Worm (Caenorhabditis elegans) whole organism, L4 larva: ENCODE measurements around the gene seip-1.
A peak's percentile ranks its signal among the peaks of the same experiment; 100 is the strongest.

Experiments
- F37D6.2 ChIP-seq: sonication (generic microtip); optimal IDR thresholded peaks from 2 replicates; lab custom pipeline; 2016; ENCODE audit warnings: mild to moderate bottlenecking, missing genetic modification characterization, missing compliant biosample characterization
- F44E2.7 ChIP-seq: fragments of 200-800 bp; sonication (Bioruptor generic); IDR thresholded peaks from 2 replicates; pipeline ENCODE4 v2.1.2; 2022; ENCODE audit warnings: missing genetic modification characterization, missing compliant biosample characterization
- R02D3.7 ChIP-seq: fragments of 150-350 bp; sonication (generic microtip); optimal IDR thresholded peaks from 3 replicates; lab custom pipeline; 2014; ENCODE audit warnings: missing biosample characterization, missing genetic modification characterization
- T26A8.4 ChIP-seq: fragments of 200-800 bp; sonication (Bioruptor generic); IDR thresholded peaks from 2 replicates; pipeline ENCODE4 v1.3.6; 2022; ENCODE audit warnings: missing genetic modification characterization, missing compliant biosample characterization
- Y75B8A.6 ChIP-seq: fragments of 200-800 bp; sonication (Bioruptor generic); IDR thresholded peaks from 2 replicates; pipeline ENCODE4 v1.3.6; 2022; ENCODE audit warnings: missing genetic modification reagents, missing genetic modification characterization, missing compliant biosample characterization
- ZK337.2 ChIP-seq: fragments of 200-800 bp; sonication (Bioruptor generic); IDR thresholded peaks from 2 replicates; pipeline ENCODE4 v1.3.6; 2022; ENCODE audit warnings: missing genetic modification reagents, missing genetic modification characterization, missing compliant biosample characterization
- ZK546.5 ChIP-seq, 2 experiments: sonication (generic microtip); optimal IDR thresholded peaks; 2 replicates each; lab custom pipeline; 2017; ENCODE audit warnings: missing biosample characterization in 2 of 2, missing genetic modification characterization in 2 of 2
- aha-1 ChIP-seq: fragments of 150-350 bp; peaks from one replicate; lab custom pipeline; 2014; ENCODE audit warnings: missing biosample characterization, missing genetic modification characterization
- ceh-32 ChIP-seq: sonication (generic microtip); optimal IDR thresholded peaks from 2 replicates; lab custom pipeline; 2016; ENCODE audit warnings: mild to moderate bottlenecking, missing genetic modification characterization, missing compliant biosample characterization; ENCODE audit not compliant: poor library complexity
- ceh-62 ChIP-seq: sonication (generic microtip); optimal IDR thresholded peaks from 2 replicates; lab custom pipeline; 2017; ENCODE audit warnings: missing biosample characterization, missing genetic modification characterization
- ceh-82 ChIP-seq: sonication (generic microtip); optimal IDR thresholded peaks from 2 replicates; lab custom pipeline; 2017; ENCODE audit warnings: missing biosample characterization, missing genetic modification characterization
- ces-1 ChIP-seq: fragments of 150-350 bp; sonication (generic microtip); optimal IDR thresholded peaks from 4 replicates; lab custom pipeline; 2014; ENCODE audit warnings: missing biosample characterization, missing genetic modification reagents, missing genetic modification characterization
- cey-2 ChIP-seq: sonication (generic microtip); optimal IDR thresholded peaks from 3 replicates; lab custom pipeline; 2017; ENCODE audit warnings: missing genetic modification characterization, mild to moderate bottlenecking, missing compliant biosample characterization, antibody characterized with exemption, borderline replicate concordance; ENCODE audit not compliant: insufficient read depth
- daf-12 ChIP-seq: fragments of 150-350 bp; optimal IDR thresholded peaks from 2 replicates; lab custom pipeline; 2014; ENCODE audit warnings: missing biosample characterization, missing genetic modification reagents, missing genetic modification characterization
- dpl-1 ChIP-seq: fragments of 150-350 bp; optimal IDR thresholded peaks from 2 replicates; lab custom pipeline; 2014; ENCODE audit warnings: missing biosample characterization, missing genetic modification reagents, missing genetic modification characterization
- fkh-10 ChIP-seq: fragments of 150-350 bp; optimal IDR thresholded peaks from 2 replicates; lab custom pipeline; 2014; ENCODE audit warnings: missing biosample characterization, missing genetic modification reagents, missing genetic modification characterization
- fos-1 ChIP-seq: fragments of 150-350 bp; optimal IDR thresholded peaks from 2 replicates; lab custom pipeline; 2014; ENCODE audit warnings: missing biosample characterization, missing genetic modification characterization
- hif-1 ChIP-seq, 2 experiments: sonication (generic microtip); optimal IDR thresholded peaks; 2 replicates each; lab custom pipeline; 2016 to 2017; ENCODE audit warnings: missing compliant biosample characterization in 2 of 2, missing genetic modification characterization in 2 of 2, missing genetic modification reagents in 2 of 2, missing genotype in 2 of 2, mild to moderate bottlenecking in 1 of 2
- hlh-11 ChIP-seq: fragments of 200-800 bp; sonication (Bioruptor generic); optimal IDR thresholded peaks from 2 replicates; lab custom pipeline; 2018; ENCODE audit warnings: mild to moderate bottlenecking, missing genetic modification characterization, missing compliant biosample characterization
- hlh-30 ChIP-seq: sonication (generic microtip); optimal IDR thresholded peaks from 2 replicates; lab custom pipeline; 2017; ENCODE audit warnings: antibody characterized with exemption, mild to moderate bottlenecking, missing genetic modification characterization, missing compliant biosample characterization; ENCODE audit not compliant: insufficient read depth
- lim-7 ChIP-seq: fragments of 200-800 bp; sonication (Bioruptor generic); IDR thresholded peaks from 2 replicates; pipeline ENCODE4 v1.3.6; 2022; ENCODE audit warnings: missing genetic modification characterization, missing compliant biosample characterization
- lin-1 ChIP-seq: fragments of 200-800 bp; sonication (Bioruptor generic); IDR thresholded peaks from 2 replicates; pipeline ENCODE4 v1.3.6; 2022; ENCODE audit warnings: missing genetic modification reagents, missing genetic modification characterization, missing compliant biosample characterization
- lin-13 ChIP-seq: fragments of 150-350 bp; optimal IDR thresholded peaks from 2 replicates; lab custom pipeline; 2014; ENCODE audit warnings: missing biosample characterization, missing genetic modification reagents, missing genetic modification characterization
- lir-3 ChIP-seq: sonication (generic microtip); optimal IDR thresholded peaks from 2 replicates; lab custom pipeline; 2016; ENCODE audit warnings: mild to moderate bottlenecking, missing genetic modification characterization, missing compliant biosample characterization
- lsy-2 ChIP-seq, 2 experiments: fragments of 150-350 bp in 1 of 2; sonication (generic microtip) in 1 of 2; optimal IDR thresholded peaks; 2 replicates each; lab custom pipeline; 2014 to 2017; ENCODE audit warnings: missing biosample characterization in 2 of 2, missing genetic modification characterization in 2 of 2
- madf-5 ChIP-seq, 2 experiments: fragments of 200-800 bp; sonication (Bioruptor generic); IDR thresholded peaks; 2 replicates each; pipeline ENCODE4 v1.3.6; 2022; ENCODE audit warnings: missing compliant biosample characterization in 2 of 2, missing genetic modification characterization in 2 of 2
- madf-9 ChIP-seq: fragments of 200-800 bp; sonication (Bioruptor generic); conservative IDR thresholded peaks from 2 replicates; pipeline ENCODE4 v1.3.6; 2022; ENCODE audit warnings: missing genetic modification reagents, missing genetic modification characterization, missing compliant biosample characterization
- mdl-1 ChIP-seq, 2 experiments: fragments of 150-350 bp in 1 of 2; sonication (generic microtip) in 1 of 2; optimal IDR thresholded peaks; 2 replicates each; lab custom pipeline; 2014 to 2017; ENCODE audit warnings: missing biosample characterization in 2 of 2, missing genetic modification characterization in 2 of 2
- mdt-29 ChIP-seq: fragments of 200-800 bp; sonication (Bioruptor generic); IDR thresholded peaks from 2 replicates; pipeline ENCODE4 v1.3.6; 2022; ENCODE audit warnings: missing genetic modification reagents, missing genetic modification characterization, missing compliant biosample characterization
- mep-1 ChIP-seq: fragments of 150-350 bp; sonication (generic microtip); optimal IDR thresholded peaks from 3 replicates; lab custom pipeline; 2014; ENCODE audit warnings: missing biosample characterization, missing genetic modification characterization
- nhr-102 ChIP-seq: sonication (generic microtip); optimal IDR thresholded peaks from 2 replicates; lab custom pipeline; 2016; ENCODE audit warnings: mild to moderate bottlenecking, missing genetic modification characterization, moderate library complexity, missing compliant biosample characterization
- nhr-11 ChIP-seq: fragments of 150-350 bp; optimal IDR thresholded peaks from 2 replicates; lab custom pipeline; 2014; ENCODE audit warnings: missing biosample characterization, missing genetic modification characterization
- nhr-237 ChIP-seq: sonication (generic microtip); optimal IDR thresholded peaks from 2 replicates; lab custom pipeline; 2017; ENCODE audit warnings: missing biosample characterization, missing genetic modification characterization
- nhr-42 ChIP-seq: fragments of 200-800 bp; sonication (Bioruptor generic); IDR thresholded peaks from 2 replicates; pipeline ENCODE4 v1.3.6; 2022; ENCODE audit warnings: missing genetic modification characterization, missing compliant biosample characterization
- nhr-6 ChIP-seq: fragments of 150-350 bp; optimal IDR thresholded peaks from 2 replicates; lab custom pipeline; 2014; ENCODE audit warnings: missing biosample characterization, missing genetic modification characterization
- php-3 ChIP-seq: fragments of 200-800 bp; sonication (Bioruptor generic); IDR thresholded peaks from 2 replicates; pipeline ENCODE4 v1.3.6; 2022; ENCODE audit warnings: missing genetic modification reagents, missing genetic modification characterization, missing compliant biosample characterization
- pqm-1 ChIP-seq: sonication (generic microtip); optimal IDR thresholded peaks from 2 replicates; lab custom pipeline; 2017; ENCODE audit warnings: missing biosample characterization, missing genetic modification characterization
- saeg-2 ChIP-seq: fragments of 200-800 bp; sonication (Bioruptor generic); IDR thresholded peaks from 2 replicates; pipeline ENCODE4 v1.3.6; 2022; ENCODE audit warnings: missing genetic modification reagents, missing genetic modification characterization, missing compliant biosample characterization
- skn-1 ChIP-seq: fragments of 150-350 bp; optimal IDR thresholded peaks from 2 replicates; lab custom pipeline; 2014; ENCODE audit warnings: missing biosample characterization, missing genetic modification characterization
- snpc-1.2 ChIP-seq: fragments of 200-800 bp; sonication (Bioruptor generic); IDR thresholded peaks from 2 replicates; pipeline ENCODE4 v1.3.6; 2022; ENCODE audit warnings: missing genetic modification reagents, missing genetic modification characterization, missing compliant biosample characterization
- snpc-4 ChIP-seq: fragments of 150-350 bp; optimal IDR thresholded peaks from 2 replicates; lab custom pipeline; 2014; ENCODE audit warnings: missing biosample characterization, missing genetic modification characterization
- spr-1 ChIP-seq: sonication (generic microtip); optimal IDR thresholded peaks from 2 replicates; lab custom pipeline; 2016; ENCODE audit warnings: mild to moderate bottlenecking, missing genetic modification characterization, missing compliant biosample characterization
- spr-3 ChIP-seq: fragments of 200-800 bp; sonication (Bioruptor generic); optimal IDR thresholded peaks from 2 replicates; lab custom pipeline; 2018; ENCODE audit warnings: mild to moderate bottlenecking, missing genetic modification characterization, missing compliant biosample characterization
- tag-97 ChIP-seq: fragments of 200-800 bp; sonication (Bioruptor generic); IDR thresholded peaks from 2 replicates; pipeline ENCODE4 v1.3.6; 2022; ENCODE audit warnings: missing genetic modification characterization, missing compliant biosample characterization
- unc-39 ChIP-seq: sonication (generic microtip); optimal IDR thresholded peaks from 2 replicates; lab custom pipeline; 2017; ENCODE audit warnings: missing biosample characterization, missing genetic modification characterization
- zag-1 ChIP-seq: fragments of 150-350 bp; optimal IDR thresholded peaks from 2 replicates; lab custom pipeline; 2014; ENCODE audit warnings: missing biosample characterization, missing genetic modification characterization
- zfp-2 ChIP-seq: sonication (generic microtip); optimal IDR thresholded peaks from 2 replicates; lab custom pipeline; 2016; ENCODE audit warnings: mild to moderate bottlenecking, missing genetic modification characterization, missing compliant biosample characterization
- zfp-3 ChIP-seq: fragments of 200-800 bp; sonication (Bioruptor generic); conservative IDR thresholded peaks from 2 replicates; pipeline ENCODE4 v1.3.6; 2022; ENCODE audit warnings: missing genetic modification reagents, missing genetic modification characterization, missing compliant biosample characterization
- zip-11 ChIP-seq: fragments of 200-800 bp; sonication (Bioruptor generic); IDR thresholded peaks from 2 replicates; pipeline ENCODE4 v1.3.6; 2022; ENCODE audit warnings: missing genetic modification characterization, missing compliant biosample characterization
- ztf-7 ChIP-seq: fragments of 150-350 bp; optimal IDR thresholded peaks from 2 replicates; lab custom pipeline; 2014; ENCODE audit warnings: missing biosample characterization, missing genetic modification characterization

seip-1 gene

DNA sequence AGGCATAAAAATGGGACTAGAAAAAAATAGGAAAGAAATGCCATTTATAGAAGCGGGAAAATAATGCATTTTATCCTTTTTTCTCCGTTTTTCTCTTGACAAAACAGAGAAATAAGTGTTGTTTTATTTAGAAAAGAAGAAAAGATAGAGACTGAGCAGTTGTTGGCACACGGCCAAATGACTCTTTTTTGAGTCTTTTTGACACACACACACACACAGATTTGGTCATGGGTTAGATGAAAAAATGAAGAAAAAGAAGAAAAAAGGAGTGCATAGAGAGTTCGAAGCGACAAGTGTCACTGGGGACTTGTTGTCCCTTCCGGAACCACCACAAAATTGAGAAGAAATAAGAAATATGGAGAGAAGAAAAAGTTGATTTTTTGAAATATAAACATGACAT, 19.5 kb downstream of the seip-1 start:
- TF ChIP-seq lsy-2 (tag; optimal IDR thresholded peaks at IDR 0.05; lab: Kevin White, UChicago), result peak in 1 of 2 experiments; percentile 51
- peak; percentile 56 for TF ChIP-seq hlh-30
- peak; percentile 15 for TF ChIP-seq hlh-11 (tag; lab: Kevin White, UChicago)
- TF ChIP-seq ztf-7 (tag; lab: Kevin White, UChicago), result no peak
- TF ChIP-seq aha-1 (tag; lab: Kevin White, UChicago), result peak; percentile 4
- TF ChIP-seq mep-1, result peak; percentile 19
- no peak for TF ChIP-seq nhr-42 (GFP tag; lab: Robert Waterston, UW)
- TF ChIP-seq snpc-1.2 (GFP tag; lab: Robert Waterston, UW), result no peak
- TF ChIP-seq T26A8.4 (GFP tag; lab: Robert Waterston, UW), result no peak
- TF ChIP-seq, all 104 proteins: peak for 5

DNA sequence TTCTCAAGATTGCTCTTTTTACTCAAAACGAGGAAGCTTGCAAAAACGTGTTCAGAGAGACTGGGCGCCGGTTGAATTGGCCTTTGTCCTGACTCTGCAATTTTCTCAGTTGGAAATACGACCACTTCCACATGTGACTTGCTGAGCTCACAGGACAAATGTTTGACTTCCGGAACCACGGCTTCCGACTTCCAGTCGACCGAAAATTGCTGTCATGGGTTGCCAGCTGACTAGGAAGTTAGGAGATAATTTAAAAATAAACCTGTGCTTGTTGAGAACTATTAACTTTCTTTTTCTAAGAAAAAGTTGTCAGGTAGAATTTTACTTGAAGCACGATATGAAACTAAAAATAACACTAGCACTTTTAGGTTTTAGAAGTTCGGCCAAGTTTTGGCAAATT, 21.5 kb downstream of the seip-1 start:
- TF ChIP-seq ceh-82 (tag; lab: Kevin White, UChicago) (no peak), hlh-30 (peak; percentile 47)
- TF ChIP-seq, all 104 proteins: peak for 1

DNA sequence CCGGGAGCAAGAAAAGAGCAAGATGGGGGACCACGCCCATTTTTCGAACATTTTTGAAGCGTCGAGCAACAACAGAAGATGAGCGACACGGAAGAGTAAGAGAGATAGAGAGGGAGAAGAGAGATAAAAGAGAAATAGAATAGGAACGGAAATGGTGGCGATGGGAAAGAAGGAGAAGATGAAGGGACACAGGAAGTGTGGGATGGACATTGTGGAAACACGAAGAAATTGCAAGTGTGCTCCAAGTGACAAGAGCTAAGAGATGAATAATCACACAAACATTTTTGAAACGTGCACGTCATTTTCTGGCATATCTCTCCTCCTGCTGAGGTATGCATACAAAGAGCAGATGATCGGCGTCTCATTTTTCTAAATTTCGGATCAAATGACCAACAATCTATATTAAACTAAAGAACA, 22.5 kb downstream of the seip-1 start:
- no peak for TF ChIP-seq lir-3
- no peak for TF ChIP-seq spr-3 (GFP tag; lab: Kevin White, UChicago)
- TF ChIP-seq zag-1, result no peak
- no peak for TF ChIP-seq madf-9 (GFP tag; lab: Robert Waterston, UW)
- TF ChIP-seq ZK337.2 (GFP tag; lab: Robert Waterston, UW), result no peak
- no peak for TF ChIP-seq skn-1 (tag; lab: Kevin White, UChicago)
- no peak for TF ChIP-seq pqm-1 (tag; lab: Kevin White, UChicago)
- TF ChIP-seq daf-12, result no peak
- no peak for TF ChIP-seq nhr-102
- no peak for TF ChIP-seq cey-2 (tag; lab: Kevin White, UChicago)
- TF ChIP-seq zfp-3 (GFP tag; lab: Robert Waterston, UW), result no peak
- TF ChIP-seq spr-1 (tag; lab: Kevin White, UChicago), result no peak
- TF ChIP-seq ceh-62 (tag; lab: Kevin White, UChicago), result no peak
- no peak for TF ChIP-seq lin-13
- TF ChIP-seq php-3 (GFP tag; lab: Robert Waterston, UW), result no peak
- TF ChIP-seq F37D6.2 (tag; lab: Kevin White, UChicago), result no peak
- no peak for TF ChIP-seq mdt-29 (GFP tag; lab: Robert Waterston, UW)
- TF ChIP-seq Y75B8A.6 (GFP tag; lab: Robert Waterston, UW), result no peak
- peak in 1 of 2 experiments; percentile 70 for TF ChIP-seq hif-1 (tag; optimal IDR thresholded peaks at IDR 0.05; lab: Kevin White, UChicago)
- TF ChIP-seq madf-5 (GFP tag; IDR thresholded peaks at IDR 0.05; lab: Robert Waterston, UW), result no peak
- no peak for TF ChIP-seq fkh-10 (GFP tag; lab: Kevin White, UChicago)
- no peak for TF ChIP-seq ZK546.5 (tag; optimal IDR thresholded peaks at IDR 0.05; lab: Kevin White, UChicago)
- TF ChIP-seq mdl-1 (tag; optimal IDR thresholded peaks at IDR 0.05; lab: Kevin White, UChicago), result peak in 1 of 2 experiments; percentile 23
- TF ChIP-seq R02D3.7 (tag; lab: Kevin White, UChicago), result no peak
- no peak for TF ChIP-seq zfp-2
- TF ChIP-seq fos-1 (tag; lab: Kevin White, UChicago), result no peak
- TF ChIP-seq saeg-2 (GFP tag; lab: Robert Waterston, UW), result no peak
- TF ChIP-seq nhr-237 (tag; lab: Kevin White, UChicago), result no peak
- TF ChIP-seq unc-39, result no peak
- TF ChIP-seq dpl-1 (GFP tag; lab: Kevin White, UChicago), result no peak
- TF ChIP-seq nhr-11 (tag; lab: Kevin White, UChicago), result peak; percentile 50
- no peak for TF ChIP-seq lin-1 (GFP tag; lab: Robert Waterston, UW)
- no peak for TF ChIP-seq zip-11
- no peak for TF ChIP-seq nhr-6 (tag; lab: Kevin White, UChicago)
- no peak for TF ChIP-seq tag-97
- no peak for TF ChIP-seq F44E2.7 (GFP tag; lab: Robert Waterston, UW)
- no peak for TF ChIP-seq ceh-32 (tag; lab: Kevin White, UChicago)
- no peak for TF ChIP-seq ces-1 (GFP tag; lab: Kevin White, UChicago)
- TF ChIP-seq nhr-42 (GFP tag; lab: Robert Waterston, UW), result no peak
- TF ChIP-seq snpc-4, result no peak
- no peak for TF ChIP-seq lim-7 (GFP tag; lab: Robert Waterston, UW)
